Worm (Caenorhabditis elegans): ENCODE data around the gene rsd-3.
A peak's percentile ranks its signal among the peaks of the same experiment; 100 is the strongest.

Gene rsd-3

DNA sequence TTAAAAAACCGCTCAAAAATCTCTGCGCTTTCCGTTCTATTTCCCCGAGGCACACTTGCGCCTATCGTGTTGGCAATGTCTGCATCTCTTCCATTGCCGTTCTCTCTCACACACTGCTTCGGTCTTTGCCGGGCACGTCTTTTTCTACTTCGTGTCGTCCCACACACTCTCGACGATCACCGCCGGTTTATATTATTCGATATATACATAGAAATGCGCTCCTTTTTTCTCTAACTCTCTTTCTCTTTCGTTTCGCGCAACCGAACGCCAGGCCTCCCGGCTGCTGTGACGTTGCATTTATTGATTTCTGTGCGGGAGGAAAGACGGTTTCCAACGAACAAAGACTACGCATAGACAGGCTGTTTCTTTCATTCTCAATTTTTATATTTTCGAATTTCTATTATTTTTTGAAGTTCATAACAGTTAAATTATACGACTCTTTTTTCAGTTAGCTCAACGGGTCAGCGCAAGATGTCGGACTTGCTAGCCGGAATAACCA is at the start of gene rsd-3:
Gene rsd-3, plus strand, starts transcription at position 449 of the 499 bp plus-strand sequence.
- no peak for TF ChIP-seq daf-16 (GFP tag; optimal IDR thresholded peaks at IDR 0.05)
- TF ChIP-seq daf-16 (tag; optimal IDR thresholded peaks at IDR 0.05), result peak; percentile 45
- no peak for TF ChIP-seq Y5F2A.4 (GFP tag; optimal IDR thresholded peaks at IDR 0.05)
- TF ChIP-seq lin-38 (GFP tag; IDR thresholded peaks at IDR 0.05), result 0 out of 2 replicates have a peak, but pooled peaks have one; percentile 24
- TF ChIP-seq F26F4.8 (GFP tag; conservative IDR thresholded peaks at IDR 0.05), result no peak
- TF ChIP-seq ceh-28 (tag; optimal IDR thresholded peaks at IDR 0.05), result peak; percentile 8
- TF ChIP-seq lin-15B (tag; optimal IDR thresholded peaks at IDR 0.05), result no peak
- peak; percentile 27 for TF ChIP-seq nhr-48 (tag; optimal IDR thresholded peaks at IDR 0.05)
- TF ChIP-seq php-3 (GFP tag; IDR thresholded peaks at IDR 0.05), result no peak
- peak in 1 of 2 experiments; percentile 65 for TF ChIP-seq mdl-1 (tag; optimal IDR thresholded peaks at IDR 0.05)
- TF ChIP-seq dmd-6 (GFP tag; IDR thresholded peaks at IDR 0.05), result peak; percentile 50
- peak; percentile 67 for TF ChIP-seq hmg-1.1 (GFP tag; IDR thresholded peaks at IDR 0.05)
- TF ChIP-seq set-16 (GFP tag; IDR thresholded peaks at IDR 0.05), result no peak
- TF ChIP-seq aha-1 (tag), result peak; percentile 95
- no peak for TF ChIP-seq nhr-10 (tag; optimal IDR thresholded peaks at IDR 0.05)
- TF ChIP-seq dpl-1 (GFP tag; optimal IDR thresholded peaks at IDR 0.05), result peak; percentile 20
- no peak for TF ChIP-seq sdz-12 (GFP tag; optimal IDR thresholded peaks at IDR 0.05)
- peak in 1 of 2 experiments; percentile 29 for TF ChIP-seq hif-1 (tag; optimal IDR thresholded peaks at IDR 0.05)
- TF ChIP-seq nhr-25 (tag; optimal IDR thresholded peaks at IDR 0.05; ENCODE audit: borderline replicate concordance, insufficient read depth), result no peak
- no peak for TF ChIP-seq attf-4 (tag; optimal IDR thresholded peaks at IDR 0.05)
- TF ChIP-seq nhr-102 (tag; optimal IDR thresholded peaks at IDR 0.05), result peak; percentile 30
- peak in 1 of 2 experiments; percentile 49 for TF ChIP-seq lsy-2 (tag; optimal IDR thresholded peaks at IDR 0.05)
- TF ChIP-seq madf-9 (GFP tag; conservative IDR thresholded peaks at IDR 0.05), result no peak
- TF ChIP-seq daf-8 (GFP tag; IDR thresholded peaks at IDR 0.05), result no peak
- TF ChIP-seq daf-12 (tag; optimal IDR thresholded peaks at IDR 0.05), result no peak
- TF ChIP-seq mep-1 (tag; optimal IDR thresholded peaks at IDR 0.05), result peak; percentile 82
- TF ChIP-seq pha-4 (GFP tag; IDR thresholded peaks at IDR 0.05), result peak; percentile 38; the same call in 1 of the 2 replicates
- TF ChIP-seq pha-4 (tag; optimal IDR thresholded peaks at IDR 0.05), result peak; percentile 70
- TF ChIP-seq zfp-3 (GFP tag; conservative IDR thresholded peaks at IDR 0.05), result no peak
- peak; percentile 30 for TF ChIP-seq duxl-1 (tag; optimal IDR thresholded peaks at IDR 0.05; ENCODE audit: poor library complexity)
- no peak for TF ChIP-seq tra-1 (GFP tag; IDR thresholded peaks at IDR 0.05)
- peak; percentile 67 for TF ChIP-seq mes-2 (tag; optimal IDR thresholded peaks at IDR 0.05; ENCODE audit: poor library complexity, severe bottlenecking)
- no peak for TF ChIP-seq nhr-111 (GFP tag; optimal IDR thresholded peaks at IDR 0.05)
- no peak for TF ChIP-seq nhr-42 (GFP tag; IDR thresholded peaks at IDR 0.05)
- no peak for TF ChIP-seq ZK337.2 (GFP tag; IDR thresholded peaks at IDR 0.05)
- peak; percentile 63 for TF ChIP-seq mxl-3 (GFP tag; optimal IDR thresholded peaks at IDR 0.05)
- TF ChIP-seq zip-11 (GFP tag; IDR thresholded peaks at IDR 0.05), result no peak
- peak; percentile 71 for TF ChIP-seq hlh-30 (tag; optimal IDR thresholded peaks at IDR 0.05; ENCODE audit: insufficient read depth)
- no peak for TF ChIP-seq lin-1 (GFP tag; IDR thresholded peaks at IDR 0.05)
- TF ChIP-seq T20F7.1 (GFP tag; optimal IDR thresholded peaks at IDR 0.05), result no peak
- peak; percentile 43 for TF ChIP-seq ztf-7 (tag; optimal IDR thresholded peaks at IDR 0.05)
- TF ChIP-seq nhr-6 (tag; optimal IDR thresholded peaks at IDR 0.05), result peak; percentile 56
- no peak for TF ChIP-seq spr-3 (GFP tag; optimal IDR thresholded peaks at IDR 0.05)
- TF ChIP-seq ztf-11 (tag; optimal IDR thresholded peaks at IDR 0.05), result no peak
- no peak for TF ChIP-seq arid-1 (GFP tag; conservative IDR thresholded peaks at IDR 0.05)
- TF ChIP-seq dve-1 (tag; optimal IDR thresholded peaks at IDR 0.05; ENCODE audit: insufficient read depth), result peak; percentile 81
- peak; percentile 52; the same call in 1 of the 2 replicates for TF ChIP-seq ctbp-1 (GFP tag; IDR thresholded peaks at IDR 0.05)
- peak in 1 of 2 experiments; percentile 87 for TF ChIP-seq unc-62 (GFP tag; optimal IDR thresholded peaks at IDR 0.05 in 1 of 2)
- no peak for TF ChIP-seq unc-62 (tag; optimal IDR thresholded peaks at IDR 0.05)
- TF ChIP-seq fos-1 (tag; optimal IDR thresholded peaks at IDR 0.05), result no peak
- TF ChIP-seq F44E2.7 (GFP tag; IDR thresholded peaks at IDR 0.05), result no peak
